Fruit fly (Drosophila melanogaster) whole organism, embryonic: ENCODE data around the gene PGAP2.

Source experiments
- Atf3 ChIP-seq: fragments of 200-800 bp; sonication (Bioruptor generic); optimal IDR thresholded peaks from 3 replicates; lab custom pipeline; 2016; ENCODE audit warnings: missing biosample characterization, missing genetic modification characterization
- C15 ChIP-seq: fragments of 200-800 bp; sonication (Bioruptor generic); IDR thresholded peaks from 3 replicates; pipeline ENCODE4 v1.3.6; 2022; ENCODE audit warnings: missing biosample characterization, missing genetic modification characterization
- CG10147 ChIP-seq: fragments of 200-800 bp; sonication (Bioruptor generic); optimal IDR thresholded peaks from 2 replicates; lab custom pipeline; 2019; ENCODE audit warnings: missing biosample characterization, mild to moderate bottlenecking, missing genetic modification characterization, moderate library complexity
- CG11504 ChIP-seq: fragments of 200-800 bp; sonication (Bioruptor generic); optimal IDR thresholded peaks from 3 replicates; lab custom pipeline; 2019; ENCODE audit warnings: missing biosample characterization, mild to moderate bottlenecking, missing genetic modification characterization, moderate library complexity
- CG1233 ChIP-seq: fragments of 200-800 bp; sonication (Bioruptor generic); optimal IDR thresholded peaks from 4 replicates; lab custom pipeline; 2018; ENCODE audit warnings: missing biosample characterization, mild to moderate bottlenecking, missing genetic modification characterization
- CG14710 ChIP-seq: fragments of 200-800 bp; sonication (Bioruptor generic); optimal IDR thresholded peaks from 3 replicates; lab custom pipeline; 2019; ENCODE audit warnings: missing biosample characterization, mild to moderate bottlenecking, missing genetic modification characterization, moderate library complexity
- CG1529 ChIP-seq: fragments of 200-800 bp; sonication (Bioruptor generic); optimal IDR thresholded peaks from 3 replicates; lab custom pipeline; 2018; ENCODE audit warnings: missing biosample characterization, missing genetic modification characterization
- CG1647 ChIP-seq: fragments of 200-800 bp; sonication (Bioruptor generic); optimal IDR thresholded peaks from 3 replicates; lab custom pipeline; 2016; ENCODE audit warnings: missing biosample characterization, missing genetic modification characterization
- CG2199 ChIP-seq: fragments of 200-800 bp; sonication (Bioruptor generic); IDR thresholded peaks from 3 replicates; pipeline ENCODE4 v1.3.6; 2022; ENCODE audit warnings: missing biosample characterization, missing genetic modification characterization
- CG2889 ChIP-seq: fragments of 200-800 bp; sonication (Bioruptor generic); IDR thresholded peaks from 3 replicates; pipeline ENCODE4 v1.3.6; 2022; ENCODE audit warnings: missing biosample characterization, missing genetic modification characterization
- CG3065 ChIP-seq: fragments of 200-800 bp; sonication (Bioruptor generic); optimal IDR thresholded peaks from 2 replicates; lab custom pipeline; 2016; ENCODE audit warnings: missing biosample characterization, missing genetic modification characterization
- CG34376 ChIP-seq: fragments of 200-800 bp; sonication (Bioruptor generic); optimal IDR thresholded peaks from 2 replicates; lab custom pipeline; 2018; ENCODE audit warnings: missing biosample characterization, mild to moderate bottlenecking, missing genetic modification characterization
- CG4617 ChIP-seq: fragments of 200-800 bp; sonication (Bioruptor generic); optimal IDR thresholded peaks from 3 replicates; lab custom pipeline; 2016; ENCODE audit warnings: missing biosample characterization, missing genetic modification characterization, borderline replicate concordance
- CG5245 ChIP-seq: fragments of 200-800 bp; sonication (Bioruptor generic); optimal IDR thresholded peaks from 3 replicates; lab custom pipeline; 2016; ENCODE audit warnings: missing biosample characterization, missing genetic modification characterization
- CG6813 ChIP-seq: fragments of 200-800 bp; sonication (Bioruptor generic); optimal IDR thresholded peaks from 2 replicates; lab custom pipeline; 2017; ENCODE audit warnings: missing biosample characterization, missing genetic modification characterization, mild to moderate bottlenecking, moderate library complexity, missing genetic modification reagents
- CG7357 ChIP-seq: fragments of 200-800 bp; sonication (Bioruptor generic); IDR thresholded peaks from 3 replicates; pipeline ENCODE4 v1.3.6; 2022; ENCODE audit warnings: missing biosample characterization, missing genetic modification characterization
- CG7928 ChIP-seq: fragments of 200-800 bp; sonication (Bioruptor generic); optimal IDR thresholded peaks from 2 replicates; lab custom pipeline; 2017; ENCODE audit warnings: missing biosample characterization, mild to moderate bottlenecking, missing genetic modification characterization
- CTCF ChIP-seq: fragments of 200-800 bp; sonication (Bioruptor generic); optimal IDR thresholded peaks from 2 replicates; lab custom pipeline; 2017; ENCODE audit warnings: missing biosample characterization, mild to moderate bottlenecking, missing genetic modification characterization, moderate library complexity
- Camta ChIP-seq: fragments of 200-800 bp; sonication (Bioruptor generic); optimal IDR thresholded peaks from 2 replicates; lab custom pipeline; 2016; ENCODE audit warnings: missing biosample characterization, missing genetic modification characterization
- CkIIα-i1 ChIP-seq: fragments of 200-800 bp; sonication (Bioruptor generic); IDR thresholded peaks from 2 replicates; pipeline ENCODE4 v1.3.6; 2022; ENCODE audit warnings: missing biosample characterization, missing genetic modification characterization
- Fer2 ChIP-seq: fragments of 200-800 bp; sonication (Bioruptor generic); optimal IDR thresholded peaks from 2 replicates; lab custom pipeline; 2018; ENCODE audit warnings: missing biosample characterization, mild to moderate bottlenecking, missing genetic modification characterization, moderate library complexity
- HLH4C ChIP-seq: fragments of 200-800 bp; sonication (Bioruptor generic); IDR thresholded peaks from 3 replicates; pipeline ENCODE4 v1.3.6; 2022; ENCODE audit warnings: missing biosample characterization, missing genetic modification characterization; ENCODE audit not compliant: partially characterized antibody
- Med ChIP-seq: fragments of 200-800 bp; sonication (Bioruptor generic); peaks from one replicate; lab custom pipeline; 2016; ENCODE audit warnings: missing biosample characterization, missing genetic modification characterization, mild to moderate bottlenecking, inconsistent platforms, moderate library complexity
- Neu2 ChIP-seq: fragments of 200-800 bp; sonication (Bioruptor generic); optimal IDR thresholded peaks from 3 replicates; lab custom pipeline; 2016; ENCODE audit warnings: missing biosample characterization, missing genetic modification characterization, borderline replicate concordance
- Opbp ChIP-seq: fragments of 200-800 bp; sonication (Bioruptor generic); IDR thresholded peaks from 3 replicates; pipeline ENCODE4 v1.3.6; 2022; ENCODE audit warnings: missing biosample characterization, missing genetic modification characterization; ENCODE audit not compliant: partially characterized antibody
- Optix ChIP-seq: fragments of 200-800 bp; sonication (Bioruptor generic); IDR thresholded peaks from 3 replicates; pipeline ENCODE4 v1.3.6; 2022; ENCODE audit warnings: missing biosample characterization, missing genetic modification characterization
- PHDP ChIP-seq: fragments of 200-800 bp; sonication (Bioruptor generic); optimal IDR thresholded peaks from 3 replicates; lab custom pipeline; 2018; ENCODE audit warnings: missing biosample characterization, mild to moderate bottlenecking, missing genetic modification characterization, moderate library complexity
- Ptx1 ChIP-seq: fragments of 200-800 bp; sonication (Bioruptor generic); IDR thresholded peaks from 2 replicates; pipeline ENCODE4 v1.3.6; 2022; ENCODE audit warnings: missing biosample characterization, missing genetic modification characterization
- Spps ChIP-seq: fragments of 200-800 bp; sonication (Bioruptor generic); optimal IDR thresholded peaks from 2 replicates; lab custom pipeline; 2018; ENCODE audit warnings: missing biosample characterization, mild to moderate bottlenecking, missing genetic modification characterization
- Sry-δ ChIP-seq: fragments of 200-800 bp; sonication (Bioruptor generic); optimal IDR thresholded peaks from 2 replicates; lab custom pipeline; 2016; ENCODE audit warnings: missing biosample characterization, missing genetic modification characterization
- Stat92E ChIP-seq, 3 experiments: fragments of >200 bp in 2 of 3; fragments of 200-800 bp in 1 of 3; sonication (Bioruptor generic) in 1 of 3; optimal IDR thresholded peaks; 2 replicates each; lab custom pipeline; 2017 to 2019; ENCODE audit warnings: missing biosample characterization in 3 of 3, missing genetic modification characterization in 3 of 3, mild to moderate bottlenecking in 1 of 3, moderate library complexity in 1 of 3
- Trl ChIP-seq, 3 experiments: fragments of >200 bp in 2 of 3; fragments of 200-800 bp in 1 of 3; sonication (Bioruptor generic) in 1 of 3; optimal IDR thresholded peaks; 2 replicates in 1 of 3; 3 replicates in 2 of 3; lab custom pipeline; 2016 to 2017; ENCODE audit warnings: missing biosample characterization in 1 of 3, missing genetic modification characterization in 1 of 3
- ab ChIP-seq: fragments of 200-800 bp; sonication (Bioruptor generic); optimal IDR thresholded peaks from 2 replicates; lab custom pipeline; 2016; ENCODE audit warnings: missing biosample characterization, missing genetic modification characterization
- ap ChIP-seq: fragments of 200-800 bp; sonication (Bioruptor generic); IDR thresholded peaks from 2 replicates; pipeline ENCODE4 v1.3.6; 2022; ENCODE audit warnings: missing biosample characterization, missing genetic modification characterization
- br ChIP-seq: fragments of >200 bp; optimal IDR thresholded peaks from 2 replicates; lab custom pipeline; 2017
- caup ChIP-seq: fragments of 200-800 bp; sonication (Bioruptor generic); optimal IDR thresholded peaks from 3 replicates; lab custom pipeline; 2017; ENCODE audit warnings: missing biosample characterization, mild to moderate bottlenecking, missing genetic modification characterization, moderate library complexity; ENCODE audit not compliant: severe bottlenecking
- dati ChIP-seq: fragments of 200-800 bp; sonication (Bioruptor generic); IDR thresholded peaks from 2 replicates; pipeline ENCODE4 v1.3.6; 2022; ENCODE audit warnings: missing biosample characterization, missing genetic modification characterization
- dmrt11E ChIP-seq: fragments of 200-800 bp; sonication (Bioruptor generic); optimal IDR thresholded peaks from 3 replicates; lab custom pipeline; 2018; ENCODE audit warnings: missing biosample characterization, mild to moderate bottlenecking, missing genetic modification characterization, moderate library complexity
- ems ChIP-seq: fragments of 200-800 bp; sonication (Bioruptor generic); optimal IDR thresholded peaks from 3 replicates; lab custom pipeline; 2016; ENCODE audit warnings: missing biosample characterization, missing genetic modification characterization
- gt ChIP-seq: fragments of 200-800 bp; sonication (Bioruptor generic); IDR thresholded peaks from 2 replicates; pipeline ENCODE4 v1.3.6; 2022; ENCODE audit warnings: missing biosample characterization, missing genetic modification characterization
- mam ChIP-seq: fragments of 200-800 bp; sonication (Bioruptor generic); optimal IDR thresholded peaks from 3 replicates; lab custom pipeline; 2016; ENCODE audit warnings: missing biosample characterization, missing genetic modification characterization
- nmo ChIP-seq: fragments of 200-800 bp; sonication (Bioruptor generic); optimal IDR thresholded peaks from 2 replicates; lab custom pipeline; 2018; ENCODE audit warnings: missing biosample characterization, mild to moderate bottlenecking, missing genetic modification characterization, moderate library complexity
- org-1 ChIP-seq: fragments of 200-800 bp; sonication (Bioruptor generic); optimal IDR thresholded peaks from 2 replicates; lab custom pipeline; 2017; ENCODE audit warnings: missing biosample characterization, missing genetic modification characterization
- pan ChIP-seq, 4 experiments: fragments of >200 bp in 3 of 4; fragments of 200-800 bp in 1 of 4; sonication (Bioruptor generic) in 1 of 4; optimal IDR thresholded peaks in 3 of 4; IDR thresholded peaks in 1 of 4; 2 replicates each; pipeline versions ENCODE4 v1.3.6 to Lab custom; 2017 to 2022; ENCODE audit warnings: missing biosample characterization in 2 of 4, missing genetic modification characterization in 2 of 4, mixed read lengths in 1 of 4
- phol ChIP-seq: fragments of 200-800 bp; sonication (Bioruptor generic); optimal IDR thresholded peaks from 3 replicates; lab custom pipeline; 2018; ENCODE audit warnings: missing biosample characterization, mild to moderate bottlenecking, missing genetic modification characterization, moderate library complexity
- shn ChIP-seq: fragments of 200-800 bp; sonication (Bioruptor generic); optimal IDR thresholded peaks from 3 replicates; lab custom pipeline; 2016; ENCODE audit warnings: missing biosample characterization, missing genetic modification characterization
- sim ChIP-seq: fragments of 200-800 bp; sonication (Bioruptor generic); IDR thresholded peaks from 2 replicates; pipeline ENCODE4 v1.3.6; 2022; ENCODE audit warnings: missing biosample characterization, missing genetic modification characterization
- stc ChIP-seq: fragments of 200-800 bp; sonication (Bioruptor generic); IDR thresholded peaks from 2 replicates; pipeline ENCODE4 v1.3.6; 2022; ENCODE audit warnings: missing biosample characterization, missing genetic modification characterization
- unpg ChIP-seq: fragments of 200-800 bp; sonication (Bioruptor generic); optimal IDR thresholded peaks from 3 replicates; lab custom pipeline; 2018; ENCODE audit warnings: missing biosample characterization, mild to moderate bottlenecking, missing genetic modification characterization, moderate library complexity
- zen ChIP-seq: fragments of 200-800 bp; sonication (Bioruptor generic); optimal IDR thresholded peaks from 3 replicates; lab custom pipeline; 2018; ENCODE audit warnings: missing biosample characterization, mild to moderate bottlenecking, missing genetic modification characterization, moderate library complexity

The PGAP2 gene

dm6 chr2L:855052-855547 lies 35.8 kb upstream of the PGAP2 start, which contains the start of gene CG13949 (continued):
- peak; percentile 21 for TF ChIP-seq dmrt11E (tag; lab: Kevin White, UChicago)
- TF ChIP-seq CTCF, result peak; percentile 54
- TF ChIP-seq CG3065 (GFP tag; lab: Kevin White, UChicago), result no peak
- TF ChIP-seq dati (GFP tag; lab: Robert Waterston, UW), result peak; percentile 60; the same call in 1 of the 2 replicates
- TF ChIP-seq CG11504 (tag; lab: Kevin White, UChicago), result peak; percentile 83
- TF ChIP-seq Optix (GFP tag; lab: Robert Waterston, UW), result no peak
- TF ChIP-seq sim (GFP tag; lab: Robert Waterston, UW), result no peak
- TF ChIP-seq pan (optimal IDR thresholded peaks at IDR 0.05; lab: Kevin White, UChicago), result no peak
- TF ChIP-seq pan (GFP tag; optimal IDR thresholded peaks at IDR 0.05 in 1 of 2, IDR thresholded peaks at IDR 0.05 in 1 of 2), result peak in 1 of 2 experiments; percentile 83
- peak; percentile 53 for TF ChIP-seq caup (GFP tag; lab: Kevin White, UChicago)
- TF ChIP-seq Ptx1 (GFP tag; lab: Robert Waterston, UW), result peak; percentile 82
- peak; percentile 24 for TF ChIP-seq zen
- no peak for TF ChIP-seq CkIIα-i1
- TF ChIP-seq CG34376 (GFP tag; lab: Kevin White, UChicago), result peak; percentile 64
- peak; percentile 55 for TF ChIP-seq CG14710 (tag; lab: Kevin White, UChicago)
- TF ChIP-seq CG1647 (GFP tag; lab: Kevin White, UChicago), result no peak
- TF ChIP-seq CG7928 (GFP tag; lab: Kevin White, UChicago), result no peak
- TF ChIP-seq ab (GFP tag; lab: Kevin White, UChicago), result no peak
- TF ChIP-seq Sry-δ (GFP tag; lab: Kevin White, UChicago), result peak; percentile 48
- peak; percentile 5 for TF ChIP-seq Fer2 (tag; lab: Kevin White, UChicago)
- peak; percentile 44 for TF ChIP-seq CG10147 (GFP tag; lab: Kevin White, UChicago)
- peak; percentile 31 for TF ChIP-seq CG1529
- TF ChIP-seq Neu2 (GFP tag; lab: Kevin White, UChicago), result no peak
- peak; percentile 66 for TF ChIP-seq phol (tag; lab: Kevin White, UChicago)
- peak; percentile 70 for TF ChIP-seq unpg (GFP tag; lab: Kevin White, UChicago)
- TF ChIP-seq mam (GFP tag; lab: Kevin White, UChicago), result peak; percentile 65
- TF ChIP-seq HLH4C (GFP tag; lab: Robert Waterston, UW), result 0 out of 3 replicates have a peak, but pooled peaks have one; percentile 43
- TF ChIP-seq CG4617 (GFP tag; lab: Kevin White, UChicago), result peak; percentile 8
- TF ChIP-seq CG7357 (GFP tag; lab: Robert Waterston, UW), result no peak
- TF ChIP-seq Stat92E (GFP tag; optimal IDR thresholded peaks at IDR 0.05; lab: Kevin White, UChicago), result no peak
- peak; percentile 31 for TF ChIP-seq ems (GFP tag; lab: Kevin White, UChicago)
- peak; percentile 76 for TF ChIP-seq stc (GFP tag; lab: Robert Waterston, UW)
- TF ChIP-seq shn (GFP tag; lab: Kevin White, UChicago), result peak; percentile 59
- TF ChIP-seq Med, result peak; percentile 89
- TF ChIP-seq Trl (optimal IDR thresholded peaks at IDR 0.05; lab: Kevin White, UChicago), result no peak
- peak; percentile 60 for TF ChIP-seq Trl (GFP tag; optimal IDR thresholded peaks at IDR 0.05; lab: Kevin White, UChicago)
- TF ChIP-seq ap (GFP tag; lab: Robert Waterston, UW), result no peak
- no peak for TF ChIP-seq org-1 (GFP tag; lab: Kevin White, UChicago)
- TF ChIP-seq Atf3 (GFP tag; lab: Kevin White, UChicago), result peak; percentile 8
- TF ChIP-seq CG2889 (GFP tag; lab: Robert Waterston, UW), result no peak
- TF ChIP-seq PHDP (tag; lab: Kevin White, UChicago), result peak; percentile 84
- TF ChIP-seq nmo (GFP tag; lab: Kevin White, UChicago), result peak; percentile 59
- TF ChIP-seq C15 (GFP tag; lab: Robert Waterston, UW), result no peak
- no peak for TF ChIP-seq br (lab: Kevin White, UChicago)
- no peak for TF ChIP-seq Spps
- TF ChIP-seq CG5245 (GFP tag; lab: Kevin White, UChicago), result no peak
- peak; percentile 72; the same call in 2 of the 3 replicates for TF ChIP-seq CG2199 (GFP tag; lab: Robert Waterston, UW)
- TF ChIP-seq CG1233 (GFP tag; lab: Kevin White, UChicago), result peak; percentile 46
- TF ChIP-seq Opbp, result peak; percentile 63
- no peak for TF ChIP-seq gt
- TF ChIP-seq Camta (GFP tag; lab: Kevin White, UChicago), result peak; percentile 4
- peak; percentile 30 for TF ChIP-seq CG6813
